Worm (Caenorhabditis elegans) whole organism, L1 larva: Measurements from ENCODE around the gene hlh-1.

ENCODE experiments used
- F16B12.6 ChIP-seq: fragments of 150-350 bp; optimal IDR thresholded peaks from 2 replicates; lab custom pipeline; 2014; ENCODE audit warnings: missing biosample characterization, missing genetic modification characterization
- aly-2 ChIP-seq: fragments of 150-350 bp; optimal IDR thresholded peaks from 2 replicates; lab custom pipeline; 2014; ENCODE audit warnings: missing biosample characterization, missing genetic modification characterization
- blmp-1 ChIP-seq: fragments of 150-350 bp; optimal IDR thresholded peaks from 2 replicates; lab custom pipeline; 2014; ENCODE audit warnings: missing biosample characterization, missing genetic modification characterization
- elt-2 ChIP-seq: sonication (generic microtip); optimal IDR thresholded peaks from 2 replicates; lab custom pipeline; 2016; ENCODE audit warnings: missing genetic modification characterization, mild to moderate bottlenecking, inconsistent platforms, missing compliant biosample characterization, missing genetic modification reagents
- fkh-10 ChIP-seq: sonication (generic microtip); optimal IDR thresholded peaks from 2 replicates; lab custom pipeline; 2017; ENCODE audit warnings: missing biosample characterization, missing genetic modification reagents, missing genetic modification characterization
- hlh-4 ChIP-seq: sonication (generic microtip); optimal IDR thresholded peaks from 2 replicates; lab custom pipeline; 2016; ENCODE audit warnings: mild to moderate bottlenecking, missing genetic modification characterization, missing compliant biosample characterization
- lir-3 ChIP-seq: sonication (generic microtip); optimal IDR thresholded peaks from 2 replicates; lab custom pipeline; 2016; ENCODE audit warnings: mild to moderate bottlenecking, missing genetic modification characterization, moderate library complexity, missing compliant biosample characterization; ENCODE audit not compliant: poor library complexity
- mdl-1 ChIP-seq, 2 experiments: fragments of 150-350 bp; optimal IDR thresholded peaks; 2 replicates each; lab custom pipeline; 2014 to 2017; ENCODE audit warnings: missing biosample characterization in 2 of 2, missing genetic modification characterization in 2 of 2, inconsistent platforms in 1 of 2
- nhr-76 ChIP-seq: sonication (generic microtip); optimal IDR thresholded peaks from 2 replicates; lab custom pipeline; 2017; ENCODE audit warnings: missing biosample characterization, missing genetic modification characterization
- nhr-90 ChIP-seq: sonication (generic microtip); optimal IDR thresholded peaks from 2 replicates; lab custom pipeline; 2016; ENCODE audit warnings: mild to moderate bottlenecking, missing genetic modification characterization, missing compliant biosample characterization; ENCODE audit not compliant: poor library complexity
- unc-62 ChIP-seq: fragments of 150-350 bp; optimal IDR thresholded peaks from 2 replicates; lab custom pipeline; 2014; ENCODE audit warnings: missing biosample characterization, missing genetic modification reagents, missing genetic modification characterization
- unc-86 ChIP-seq: sonication (generic microtip); optimal IDR thresholded peaks from 2 replicates; lab custom pipeline; 2016; ENCODE audit warnings: missing genetic modification characterization, missing compliant biosample characterization

- TF ChIP-seq lir-3 (no peak), blmp-1 (tag; lab: Kevin White, UChicago) (no peak), nhr-76 (tag; lab: Kevin White, UChicago) (no peak), nhr-90 (tag; lab: Kevin White, UChicago) (no peak), unc-86 (tag; lab: Kevin White, UChicago) (no peak), aly-2 (tag; lab: Kevin White, UChicago) (no peak), unc-62 (GFP tag; lab: Kevin White, UChicago) (no peak), fkh-10 (GFP tag; lab: Kevin White, UChicago) (no peak), elt-2 (tag; lab: Kevin White, UChicago) (no peak), F16B12.6 (tag; lab: Kevin White, UChicago) (no peak), hlh-4 (tag; lab: Kevin White, UChicago) (no peak), mdl-1 (tag; optimal IDR thresholded peaks at IDR 0.05; lab: Kevin White, UChicago) (no peak)
Observed at ce11 chrII:4517254-4517653, 1.1 kb upstream of the hlh-1 start.
